Worm (Caenorhabditis elegans) whole organism, late embryonic: ENCODE results near the gene cpr-1.

ENCODE experiments used
- C08G9.2 ChIP-seq: sonication (generic microtip); optimal IDR thresholded peaks from 2 replicates; lab custom pipeline; 2016; ENCODE audit warnings: mild to moderate bottlenecking, missing genetic modification characterization, moderate library complexity, missing compliant biosample characterization
- C38D4.7 ChIP-seq: fragments of 200-800 bp; sonication (Bioruptor generic); optimal IDR thresholded peaks from 2 replicates; lab custom pipeline; 2018; ENCODE audit warnings: mild to moderate bottlenecking, missing genetic modification characterization, moderate library complexity, missing compliant biosample characterization
- K02D7.2 ChIP-seq: sonication (generic microtip); optimal IDR thresholded peaks from 2 replicates; lab custom pipeline; 2017; ENCODE audit warnings: mild to moderate bottlenecking, missing genetic modification characterization, missing compliant biosample characterization
- Y22D7AL.16 ChIP-seq: sonication (generic microtip); optimal IDR thresholded peaks from 2 replicates; lab custom pipeline; 2016; ENCODE audit warnings: missing genetic modification characterization, missing compliant biosample characterization
- ahr-1 ChIP-seq: sonication (generic microtip); optimal IDR thresholded peaks from 2 replicates; lab custom pipeline; 2016; ENCODE audit warnings: missing genetic modification characterization, missing compliant biosample characterization
- ceh-14 ChIP-seq: sonication (generic microtip); optimal IDR thresholded peaks from 2 replicates; lab custom pipeline; 2016; ENCODE audit warnings: missing genotype, missing genetic modification characterization, missing compliant biosample characterization
- ceh-18 ChIP-seq: sonication (generic microtip); optimal IDR thresholded peaks from 2 replicates; lab custom pipeline; 2016; ENCODE audit warnings: missing genetic modification characterization, missing compliant biosample characterization
- ceh-2 ChIP-seq: sonication (generic microtip); optimal IDR thresholded peaks from 2 replicates; lab custom pipeline; 2016; ENCODE audit warnings: missing genotype, missing genetic modification characterization, missing compliant biosample characterization
- ceh-24 ChIP-seq: sonication (generic microtip); optimal IDR thresholded peaks from 2 replicates; lab custom pipeline; 2016; ENCODE audit warnings: mild to moderate bottlenecking, missing genetic modification characterization, missing compliant biosample characterization
- ceh-31 ChIP-seq: sonication (generic microtip); optimal IDR thresholded peaks from 2 replicates; lab custom pipeline; 2016; ENCODE audit warnings: missing genetic modification characterization, missing compliant biosample characterization
- ceh-34 ChIP-seq: sonication (generic microtip); optimal IDR thresholded peaks from 2 replicates; lab custom pipeline; 2016; ENCODE audit warnings: mild to moderate bottlenecking, missing genetic modification characterization, missing compliant biosample characterization
- ceh-45 ChIP-seq: fragments of 200-800 bp; sonication (Bioruptor generic); IDR thresholded peaks from 2 replicates; pipeline ENCODE4 v1.3.6; 2022; ENCODE audit warnings: missing genetic modification reagents, missing genetic modification characterization, missing compliant biosample characterization
- ceh-48 ChIP-seq: sonication (generic microtip); optimal IDR thresholded peaks from 2 replicates; lab custom pipeline; 2016; ENCODE audit warnings: missing genetic modification characterization, inconsistent platforms, missing compliant biosample characterization
- dmd-4 ChIP-seq: sonication (generic microtip); optimal IDR thresholded peaks from 2 replicates; lab custom pipeline; 2016; ENCODE audit warnings: borderline replicate concordance, missing genetic modification characterization, missing compliant biosample characterization
- elt-2 ChIP-seq: sonication (generic microtip); optimal IDR thresholded peaks from 2 replicates; lab custom pipeline; 2016; ENCODE audit warnings: missing genetic modification reagents, missing genetic modification characterization, missing compliant biosample characterization
- eyg-1 ChIP-seq: sonication (generic microtip); optimal IDR thresholded peaks from 2 replicates; lab custom pipeline; 2016; ENCODE audit warnings: missing genotype, missing genetic modification characterization, missing compliant biosample characterization
- fkh-10 ChIP-seq: fragments of 150-350 bp; optimal IDR thresholded peaks from 2 replicates; lab custom pipeline; 2014; ENCODE audit warnings: missing biosample characterization, missing genetic modification reagents, missing genetic modification characterization
- fkh-6 ChIP-seq: sonication (generic microtip); optimal IDR thresholded peaks from 2 replicates; lab custom pipeline; 2016; ENCODE audit warnings: missing genetic modification characterization, missing compliant biosample characterization
- gmeb-2 ChIP-seq: sonication (generic microtip); optimal IDR thresholded peaks from 2 replicates; lab custom pipeline; 2016; ENCODE audit warnings: missing genetic modification characterization, inconsistent platforms, missing compliant biosample characterization
- hlh-30 ChIP-seq: sonication (generic microtip); optimal IDR thresholded peaks from 2 replicates; lab custom pipeline; 2017; ENCODE audit warnings: antibody characterized with exemption, missing genetic modification characterization, missing compliant biosample characterization; ENCODE audit not compliant: insufficient read depth
- hlh-8 ChIP-seq: sonication (generic microtip); optimal IDR thresholded peaks from 2 replicates; lab custom pipeline; 2016; ENCODE audit warnings: missing genotype, missing genetic modification characterization, missing compliant biosample characterization
- lim-6 ChIP-seq: sonication (generic microtip); optimal IDR thresholded peaks from 2 replicates; lab custom pipeline; 2016; ENCODE audit warnings: missing genetic modification characterization, missing compliant biosample characterization
- lin-11 ChIP-seq: fragments of 200-800 bp; sonication (Bioruptor generic); optimal IDR thresholded peaks from 2 replicates; lab custom pipeline; 2018; ENCODE audit warnings: mild to moderate bottlenecking, missing genetic modification characterization, missing compliant biosample characterization
- madf-2 ChIP-seq: sonication (generic microtip); optimal IDR thresholded peaks from 2 replicates; lab custom pipeline; 2017; ENCODE audit warnings: missing genetic modification characterization, missing compliant biosample characterization
- nfya-1 ChIP-seq: sonication (generic microtip); optimal IDR thresholded peaks from 2 replicates; lab custom pipeline; 2017; ENCODE audit warnings: missing genetic modification characterization, mild to moderate bottlenecking, missing compliant biosample characterization, antibody characterized with exemption, moderate library complexity
- nhr-232 ChIP-seq: sonication (generic microtip); optimal IDR thresholded peaks from 2 replicates; lab custom pipeline; 2016; ENCODE audit warnings: missing genetic modification characterization, missing compliant biosample characterization
- odd-2 ChIP-seq: sonication (generic microtip); optimal IDR thresholded peaks from 2 replicates; lab custom pipeline; 2017; ENCODE audit warnings: antibody characterized with exemption, mild to moderate bottlenecking, missing genetic modification characterization, missing compliant biosample characterization
- pag-3 ChIP-seq: sonication (generic microtip); optimal IDR thresholded peaks from 2 replicates; lab custom pipeline; 2016; ENCODE audit warnings: missing compliant biosample characterization, missing genetic modification characterization, borderline replicate concordance
- pax-1 ChIP-seq: fragments of 150-350 bp; optimal IDR thresholded peaks from 2 replicates; lab custom pipeline; 2014; ENCODE audit warnings: missing biosample characterization, missing genetic modification characterization
- pqm-1 ChIP-seq: sonication (generic microtip); optimal IDR thresholded peaks from 2 replicates; lab custom pipeline; 2016; ENCODE audit warnings: missing genetic modification characterization, missing compliant biosample characterization
- ref-2 ChIP-seq: sonication (generic microtip); optimal IDR thresholded peaks from 2 replicates; lab custom pipeline; 2016; ENCODE audit warnings: missing genetic modification characterization, missing compliant biosample characterization
- rnt-1 ChIP-seq: sonication (generic microtip); optimal IDR thresholded peaks from 2 replicates; lab custom pipeline; 2016; ENCODE audit warnings: missing genetic modification characterization, missing compliant biosample characterization
- sdc-2 ChIP-seq: sonication (generic microtip); optimal IDR thresholded peaks from 2 replicates; lab custom pipeline; 2016; ENCODE audit warnings: missing genotype, missing genetic modification characterization, missing compliant biosample characterization
- sox-4 ChIP-seq: sonication (generic microtip); optimal IDR thresholded peaks from 2 replicates; lab custom pipeline; 2017; ENCODE audit warnings: mild to moderate bottlenecking, missing genetic modification characterization, inconsistent platforms, missing compliant biosample characterization
- syd-9 ChIP-seq: sonication (generic microtip); optimal IDR thresholded peaks from 2 replicates; lab custom pipeline; 2016; ENCODE audit warnings: mild to moderate bottlenecking, missing genetic modification characterization, moderate library complexity, missing compliant biosample characterization
- tbx-2 ChIP-seq: sonication (generic microtip); optimal IDR thresholded peaks from 2 replicates; lab custom pipeline; 2016; ENCODE audit warnings: missing genetic modification characterization, missing compliant biosample characterization
- tbx-7 ChIP-seq: sonication (generic microtip); optimal IDR thresholded peaks from 2 replicates; lab custom pipeline; 2016; ENCODE audit warnings: missing genotype, missing genetic modification characterization, missing compliant biosample characterization
- unc-3 ChIP-seq, 2 experiments: fragments of 200-800 bp in 1 of 2; sonication (Bioruptor generic) in 1 of 2; sonication (generic microtip) in 1 of 2; conservative IDR thresholded peaks in 1 of 2; optimal IDR thresholded peaks in 1 of 2; 2 replicates each; pipeline versions ENCODE4 v1.3.6 to Lab custom; 2016 to 2022; ENCODE audit warnings: missing compliant biosample characterization in 2 of 2, missing genetic modification characterization in 2 of 2, missing genetic modification reagents in 1 of 2
- unc-42 ChIP-seq: sonication (generic microtip); optimal IDR thresholded peaks from 2 replicates; lab custom pipeline; 2016; ENCODE audit warnings: missing genotype, missing genetic modification characterization, missing compliant biosample characterization
- unc-55 ChIP-seq: sonication (generic microtip); optimal IDR thresholded peaks from 2 replicates; lab custom pipeline; 2017; ENCODE audit warnings: missing biosample characterization, missing genetic modification reagents, missing genetic modification characterization
- zip-5 ChIP-seq: sonication (generic microtip); optimal IDR thresholded peaks from 2 replicates; lab custom pipeline; 2016; ENCODE audit warnings: missing genetic modification characterization, missing compliant biosample characterization
- ztf-16 ChIP-seq: sonication (generic microtip); optimal IDR thresholded peaks from 2 replicates; lab custom pipeline; 2017; ENCODE audit warnings: missing genetic modification characterization, missing compliant biosample characterization

Gene cpr-1

ce11 chrV:11975233-11975632 lies at the start of gene cpr-1:
Gene cpr-1 (plus strand): TSS chrV:11975551.
- no peak for TF ChIP-seq hlh-8 (tag; lab: Kevin White, UChicago)
- no peak for TF ChIP-seq ceh-24 (tag; lab: Kevin White, UChicago)
- TF ChIP-seq lim-6 = no peak
- no peak for TF ChIP-seq elt-2
- TF ChIP-seq pqm-1 (tag; lab: Kevin White, UChicago) = no peak

- TF ChIP-seq ceh-48 (tag; lab: Kevin White, UChicago) = no peak
- TF ChIP-seq ceh-45 (GFP tag; lab: Robert Waterston, UW) = no peak
- no peak for TF ChIP-seq nhr-232
- no peak for TF ChIP-seq fkh-10 (GFP tag; lab: Kevin White, UChicago)
- no peak for TF ChIP-seq sdc-2
- TF ChIP-seq gmeb-2 (tag; lab: Kevin White, UChicago) = no peak
- TF ChIP-seq hlh-30 (tag; lab: Kevin White, UChicago) = no peak
- no peak for TF ChIP-seq odd-2 (tag; lab: Kevin White, UChicago)
- TF ChIP-seq Y22D7AL.16 (tag; lab: Kevin White, UChicago) = no peak
- TF ChIP-seq syd-9 (tag; lab: Kevin White, UChicago) = no peak
- no peak for TF ChIP-seq unc-3 (GFP tag; conservative IDR thresholded peaks at IDR 0.05; lab: Robert Waterston, UW)
- no peak for TF ChIP-seq unc-3 (tag; optimal IDR thresholded peaks at IDR 0.05; lab: Kevin White, UChicago)
Observed at ce11 chrV:11927346-11927745, 48.0 kb upstream of the cpr-1 start, which contains the start of gene osm-6. Gene osm-6 (minus strand): TSS chrV:11927446.

- TF ChIP-seq nfya-1 (tag; lab: Kevin White, UChicago) = no peak
- TF ChIP-seq fkh-6 (tag; lab: Kevin White, UChicago) = no peak
- no peak for TF ChIP-seq ceh-2 (tag; lab: Kevin White, UChicago)
- TF ChIP-seq unc-55 (GFP tag; lab: Kevin White, UChicago) = no peak
- TF ChIP-seq K02D7.2 (tag; lab: Kevin White, UChicago) = no peak
- TF ChIP-seq ceh-18 (tag; lab: Kevin White, UChicago) = no peak
Observed at ce11 chrV:11929046-11929590, 46.2 kb upstream of the cpr-1 start, which contains the start of gene F58H1.2. Gene F58H1.2 (plus strand): TSS chrV:11929096.

- TF ChIP-seq hlh-8 (tag; lab: Kevin White, UChicago) (peak; percentile 92), ceh-34 (tag; lab: Kevin White, UChicago) (peak; percentile 36), ref-2 (tag; lab: Kevin White, UChicago) (peak; percentile 86), eyg-1 (tag; lab: Kevin White, UChicago) (no peak), ahr-1 (peak; percentile 75), C08G9.2 (tag; lab: Kevin White, UChicago) (peak; percentile 72), ceh-14 (tag; lab: Kevin White, UChicago) (peak; percentile 86), ceh-31 (tag; lab: Kevin White, UChicago) (peak; percentile 91), lim-6 (peak; percentile 7), sox-4 (tag; lab: Kevin White, UChicago) (no peak), elt-2 (peak; percentile 89), dmd-4 (tag; lab: Kevin White, UChicago) (no peak), ceh-18 (tag; lab: Kevin White, UChicago) (peak; percentile 38), K02D7.2 (tag; lab: Kevin White, UChicago) (no peak), syd-9 (tag; lab: Kevin White, UChicago) (no peak), ceh-2 (tag; lab: Kevin White, UChicago) (peak; percentile 76), fkh-10 (GFP tag; lab: Kevin White, UChicago) (no peak), tbx-7 (peak; percentile 82), tbx-2 (tag; lab: Kevin White, UChicago) (peak; percentile 89), rnt-1 (tag; lab: Kevin White, UChicago) (peak; percentile 48), pqm-1 (tag; lab: Kevin White, UChicago) (peak; percentile 54), madf-2 (tag; lab: Kevin White, UChicago) (no peak), Y22D7AL.16 (tag; lab: Kevin White, UChicago) (no peak), C38D4.7 (GFP tag; lab: Kevin White, UChicago) (peak; percentile 13), lin-11 (tag; lab: Kevin White, UChicago) (peak; percentile 28), pag-3 (tag; lab: Kevin White, UChicago) (no peak), zip-5 (tag; lab: Kevin White, UChicago) (peak; percentile 96), unc-42 (tag; lab: Kevin White, UChicago) (peak; percentile 63), pax-1 (tag; lab: Kevin White, UChicago) (no peak), ztf-16 (tag; lab: Kevin White, UChicago) (peak; percentile 12), fkh-6 (tag; lab: Kevin White, UChicago) (no peak)
Observed at ce11 chrV:11933196-11934028, 41.9 kb upstream of the cpr-1 start, which contains the start of the genes aman-2 and F58H1.3. Gene aman-2 (minus strand): TSS chrV:11933246. Gene F58H1.3 (plus strand): TSS chrV:11933978.
